Worm (Caenorhabditis elegans): ENCODE results near the gene tbc-13.

Gene tbc-13

DNA sequence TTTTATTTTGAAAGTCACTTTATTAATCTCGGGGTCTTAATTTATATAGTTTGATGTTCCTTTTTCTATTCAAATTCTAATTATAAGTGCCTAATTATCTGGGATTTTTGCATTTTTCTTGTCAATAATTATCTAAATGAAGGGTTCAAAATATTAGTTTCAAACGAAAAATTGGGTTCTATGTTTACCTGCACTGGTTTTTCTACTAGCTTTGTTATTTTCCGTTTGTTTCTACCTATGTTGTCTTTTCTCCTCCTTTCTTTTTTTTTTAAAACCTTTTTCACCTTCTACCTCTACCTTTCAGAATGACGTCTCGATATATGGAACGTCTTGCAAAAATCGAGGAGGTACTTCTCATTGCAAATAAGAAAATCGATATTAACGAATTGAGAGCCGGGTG is at the start of gene tbc-13:
TSS of gene tbc-13 (plus strand) at position 301 of the 400 bp plus-strand sequence.
- TF ChIP-seq cog-1 (tag; optimal IDR thresholded peaks at IDR 0.05) (no peak), med-1 (GFP tag; optimal IDR thresholded peaks at IDR 0.05; ENCODE audit: insufficient read depth) (no peak), ref-1 (GFP tag; conservative IDR thresholded peaks at IDR 0.05) (no peak), ztf-29 (GFP tag; IDR thresholded peaks at IDR 0.05) (no peak), klf-2 (GFP tag; conservative IDR thresholded peaks at IDR 0.05) (no peak), T22C8.4 (GFP tag; IDR thresholded peaks at IDR 0.05) (no peak), tab-1 (GFP tag; IDR thresholded peaks at IDR 0.05) (no peak), flt-1 (GFP tag; IDR thresholded peaks at IDR 0.05) (no peak), ztf-23 (GFP tag; IDR thresholded peaks at IDR 0.05) (no peak)

DNA sequence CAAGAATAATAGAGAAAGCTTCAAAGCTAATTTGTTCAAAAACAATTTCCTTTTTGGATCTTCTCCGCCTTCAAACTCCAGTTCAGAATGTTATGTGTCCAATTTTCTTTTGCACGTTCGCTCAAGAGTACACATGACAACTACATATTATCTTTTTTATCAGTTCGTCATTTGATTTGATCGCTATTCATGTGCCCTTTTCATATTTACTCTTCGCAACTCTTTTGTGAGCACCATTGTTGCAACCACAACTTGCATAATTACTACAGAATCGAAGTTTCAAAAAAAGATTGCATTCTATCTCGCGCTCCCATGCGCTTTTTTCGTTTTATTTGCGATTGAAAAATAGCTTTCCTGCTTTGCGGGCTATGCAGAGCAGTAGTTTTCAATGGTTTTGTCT is 49.6 kb upstream of the tbc-13 start:
- no peak for TF ChIP-seq med-1 (GFP tag; optimal IDR thresholded peaks at IDR 0.05; ENCODE audit: insufficient read depth)
- TF ChIP-seq ztf-29 (GFP tag; IDR thresholded peaks at IDR 0.05), result no peak
- TF ChIP-seq flt-1 (GFP tag; IDR thresholded peaks at IDR 0.05), result no peak
- TF ChIP-seq T22C8.4 (GFP tag; IDR thresholded peaks at IDR 0.05), result no peak

DNA sequence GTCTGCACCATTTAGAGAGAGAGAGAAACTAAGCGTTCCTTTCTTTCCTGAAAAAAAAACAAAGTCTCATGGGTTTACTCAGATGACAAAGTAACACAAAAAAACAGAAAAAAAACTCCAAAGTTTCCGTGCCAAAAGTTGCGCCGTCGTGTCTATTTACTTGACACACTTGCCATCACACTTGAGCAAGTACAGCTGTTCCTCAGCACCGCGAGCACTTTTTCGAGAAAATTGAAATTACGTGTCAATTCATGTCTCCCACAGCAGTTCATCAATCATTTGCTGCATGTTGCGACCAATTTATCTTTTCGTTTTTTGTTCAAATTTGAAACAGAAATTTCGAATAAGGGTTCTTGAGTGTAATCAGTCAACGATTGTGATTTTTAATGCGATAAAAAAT is 48.4 kb upstream of the tbc-13 start:
- TF ChIP-seq med-1 (GFP tag; optimal IDR thresholded peaks at IDR 0.05; ENCODE audit: insufficient read depth) (no peak), klf-2 (GFP tag; conservative IDR thresholded peaks at IDR 0.05) (no peak), tab-1 (GFP tag; IDR thresholded peaks at IDR 0.05) (no peak), flt-1 (GFP tag; IDR thresholded peaks at IDR 0.05) (no peak), ztf-23 (GFP tag; IDR thresholded peaks at IDR 0.05) (no peak), ref-1 (GFP tag; conservative IDR thresholded peaks at IDR 0.05) (no peak), ztf-29 (GFP tag; IDR thresholded peaks at IDR 0.05) (no peak), T22C8.4 (GFP tag; IDR thresholded peaks at IDR 0.05) (no peak), cog-1 (tag; optimal IDR thresholded peaks at IDR 0.05) (no peak)

DNA sequence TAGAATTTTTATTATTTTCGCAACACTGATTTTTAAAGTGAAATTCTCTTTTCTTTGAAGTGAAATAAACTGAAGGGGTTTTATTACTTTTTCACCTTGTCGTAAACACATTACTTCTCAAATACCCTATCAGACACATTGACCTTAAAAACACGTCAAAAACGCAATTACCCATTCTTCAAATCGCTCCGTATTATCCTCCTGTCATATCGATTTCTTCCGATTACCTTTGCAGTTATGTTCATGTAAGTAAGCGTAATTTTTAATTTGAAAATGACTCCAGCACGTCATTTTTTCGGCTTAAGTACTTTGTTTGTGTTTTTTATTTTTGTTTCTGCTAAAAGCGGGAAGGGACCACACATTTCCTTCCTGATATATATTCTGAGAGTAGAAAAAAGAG is 46.6 kb upstream of the tbc-13 start:
- TF ChIP-seq ref-1 (GFP tag; conservative IDR thresholded peaks at IDR 0.05) (no peak), ztf-29 (GFP tag; IDR thresholded peaks at IDR 0.05) (no peak), med-1 (GFP tag; optimal IDR thresholded peaks at IDR 0.05; ENCODE audit: insufficient read depth) (no peak), tab-1 (GFP tag; IDR thresholded peaks at IDR 0.05) (no peak)

DNA sequence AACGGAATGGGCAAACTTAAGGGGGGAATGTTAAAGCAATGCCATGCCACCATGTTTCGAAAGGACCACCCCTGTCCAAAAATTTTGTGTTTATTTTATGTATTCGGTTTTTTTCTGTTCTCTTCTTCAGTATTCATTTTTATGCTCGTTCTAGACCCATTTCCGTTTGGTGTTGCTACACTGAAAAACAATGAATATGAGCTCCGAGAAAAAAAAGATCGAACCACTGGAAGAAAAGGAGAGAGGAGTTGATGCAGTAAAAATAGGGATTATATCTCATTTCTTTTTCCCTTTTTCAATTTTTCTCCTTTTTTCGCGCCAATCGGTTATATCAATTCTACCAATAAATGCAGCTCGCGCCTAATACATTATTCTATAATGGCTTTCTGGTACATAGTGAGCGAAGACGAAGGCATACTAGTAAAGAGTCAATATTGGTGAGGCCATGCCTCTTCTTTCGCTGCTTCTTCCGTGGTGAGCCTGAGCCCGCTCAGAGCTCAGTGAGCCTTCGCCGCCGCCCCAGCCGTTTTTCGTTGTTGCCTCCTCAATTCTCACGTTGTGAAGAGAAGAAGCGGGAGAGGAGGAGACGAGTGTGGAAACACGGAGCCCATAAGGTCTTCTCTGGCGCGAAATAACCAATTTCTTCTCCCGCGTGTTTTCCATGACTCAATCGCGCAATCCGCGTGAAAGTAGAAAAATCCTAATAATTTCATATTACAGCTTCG is 44.7 kb upstream of the tbc-13 start:
- TF ChIP-seq tab-1 (GFP tag; IDR thresholded peaks at IDR 0.05) (no peak), cog-1 (tag; optimal IDR thresholded peaks at IDR 0.05) (no peak), ztf-23 (GFP tag; IDR thresholded peaks at IDR 0.05) (no peak), ref-1 (GFP tag; conservative IDR thresholded peaks at IDR 0.05) (no peak), T22C8.4 (GFP tag; IDR thresholded peaks at IDR 0.05) (no peak), ztf-29 (GFP tag; IDR thresholded peaks at IDR 0.05) (no peak), med-1 (GFP tag; optimal IDR thresholded peaks at IDR 0.05; ENCODE audit: insufficient read depth) (no peak), klf-2 (GFP tag; conservative IDR thresholded peaks at IDR 0.05) (no peak), flt-1 (GFP tag; IDR thresholded peaks at IDR 0.05) (no peak)

DNA sequence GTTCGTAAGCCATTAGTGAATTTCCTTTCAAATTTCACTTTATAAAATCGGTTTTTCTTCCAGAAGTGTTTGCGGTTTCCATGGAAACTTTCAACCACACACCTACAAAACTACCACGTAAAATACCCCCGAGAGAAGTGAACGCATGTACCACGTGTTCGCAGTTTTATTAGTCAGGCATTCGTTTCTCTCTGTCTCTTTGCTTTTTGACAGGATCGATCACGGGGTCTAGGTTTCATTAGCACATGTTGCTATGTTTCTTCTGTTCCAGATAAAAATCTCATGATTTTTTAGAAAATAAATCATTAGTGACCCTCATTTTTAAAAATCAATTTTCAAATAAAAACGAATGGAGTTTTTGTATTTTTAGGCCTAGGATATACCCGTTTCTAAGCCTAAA is 40.4 kb upstream of the tbc-13 start:
- no peak for TF ChIP-seq ztf-23 (GFP tag; IDR thresholded peaks at IDR 0.05)
- no peak for TF ChIP-seq cog-1 (tag; optimal IDR thresholded peaks at IDR 0.05)
- no peak for TF ChIP-seq ref-1 (GFP tag; conservative IDR thresholded peaks at IDR 0.05)
- TF ChIP-seq flt-1 (GFP tag; IDR thresholded peaks at IDR 0.05), result no peak
- no peak for TF ChIP-seq med-1 (GFP tag; optimal IDR thresholded peaks at IDR 0.05; ENCODE audit: insufficient read depth)
- no peak for TF ChIP-seq klf-2 (GFP tag; conservative IDR thresholded peaks at IDR 0.05)
- TF ChIP-seq tab-1 (GFP tag; IDR thresholded peaks at IDR 0.05), result no peak
- TF ChIP-seq T22C8.4 (GFP tag; IDR thresholded peaks at IDR 0.05), result no peak
- no peak for TF ChIP-seq ztf-29 (GFP tag; IDR thresholded peaks at IDR 0.05)

DNA sequence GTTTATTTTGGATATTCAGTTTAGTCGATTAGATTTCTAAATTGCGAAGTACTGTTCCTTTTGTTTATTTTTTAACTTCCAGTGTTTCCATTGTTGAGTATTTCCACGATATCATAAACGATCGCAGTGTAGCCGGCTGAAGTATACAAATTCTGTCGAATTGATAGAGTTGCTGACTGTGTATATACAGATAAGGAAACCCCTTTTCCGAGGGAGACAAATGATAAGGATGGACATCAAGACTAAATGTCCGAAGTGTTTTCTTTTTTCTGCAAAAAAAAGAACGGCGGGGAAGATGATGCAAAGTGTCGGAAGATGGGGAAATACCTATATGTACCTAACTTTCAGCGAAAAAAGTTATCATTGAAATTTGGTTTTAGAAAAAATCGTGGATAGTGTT is 38.3 kb upstream of the tbc-13 start:
- TF ChIP-seq flt-1 (GFP tag; IDR thresholded peaks at IDR 0.05), result no peak
- no peak for TF ChIP-seq cog-1 (tag; optimal IDR thresholded peaks at IDR 0.05)
- no peak for TF ChIP-seq klf-2 (GFP tag; conservative IDR thresholded peaks at IDR 0.05)

DNA sequence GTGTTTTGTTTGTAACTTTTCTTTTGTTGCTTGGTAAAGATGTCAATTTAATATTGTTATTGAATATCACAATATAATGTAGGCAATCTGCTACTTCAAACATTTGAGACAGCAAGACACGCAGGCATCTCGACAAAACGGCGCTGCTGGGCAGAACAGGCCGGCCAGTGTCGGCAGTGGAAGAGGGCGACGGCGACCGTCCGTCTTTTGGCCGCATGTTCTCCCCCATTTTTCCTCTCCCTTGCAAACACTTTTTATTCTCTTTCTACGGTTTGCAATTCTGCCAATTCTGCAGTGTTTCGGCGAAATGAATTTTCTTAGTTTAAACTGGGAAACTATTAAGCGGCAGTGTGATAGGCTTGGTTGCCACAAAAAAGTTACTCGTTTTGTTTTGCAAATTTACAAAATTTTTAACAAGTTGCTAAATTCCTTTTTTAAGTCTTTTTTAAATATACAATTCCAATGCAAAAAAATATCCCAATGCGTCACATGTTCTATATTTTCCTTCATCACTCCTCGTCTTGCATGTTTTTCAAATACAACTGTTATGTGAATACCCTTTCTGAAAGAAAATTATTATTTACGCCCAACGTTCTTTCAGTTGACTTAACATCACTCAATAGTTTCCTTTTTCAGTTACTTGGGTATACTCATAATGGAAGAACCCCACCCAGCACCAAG is 35.4 kb upstream of the tbc-13 start, which contains the start of gene T18D3.6:
TSS of gene T18D3.6 (plus strand) at position 631 of the 681 bp plus-strand sequence.
- TF ChIP-seq tab-1 (GFP tag; IDR thresholded peaks at IDR 0.05) (no peak), klf-2 (GFP tag; conservative IDR thresholded peaks at IDR 0.05) (0 out of 2 replicates have a peak, but pooled peaks have one; percentile 23), med-1 (GFP tag; optimal IDR thresholded peaks at IDR 0.05; ENCODE audit: insufficient read depth) (no peak), cog-1 (tag; optimal IDR thresholded peaks at IDR 0.05) (no peak)

DNA sequence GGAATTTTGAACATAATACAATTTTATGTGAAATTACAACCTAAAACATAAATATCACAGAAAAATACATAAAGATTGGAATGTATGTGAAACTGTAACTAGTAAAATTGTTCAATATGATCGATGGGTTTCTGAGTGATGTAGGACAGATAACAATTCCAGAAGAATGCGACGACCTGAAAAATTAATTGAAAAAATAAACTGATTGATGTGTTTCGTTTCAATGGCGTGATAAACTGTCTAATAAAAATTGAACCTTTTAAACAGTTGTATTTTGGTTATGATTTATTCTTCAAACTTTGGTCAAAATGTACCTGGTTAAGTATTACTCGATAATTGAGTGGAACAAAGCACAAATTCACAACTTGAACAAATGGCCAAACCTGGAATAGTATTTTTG is 33.6 kb upstream of the tbc-13 start:
- no peak for TF ChIP-seq T22C8.4 (GFP tag; IDR thresholded peaks at IDR 0.05)

DNA sequence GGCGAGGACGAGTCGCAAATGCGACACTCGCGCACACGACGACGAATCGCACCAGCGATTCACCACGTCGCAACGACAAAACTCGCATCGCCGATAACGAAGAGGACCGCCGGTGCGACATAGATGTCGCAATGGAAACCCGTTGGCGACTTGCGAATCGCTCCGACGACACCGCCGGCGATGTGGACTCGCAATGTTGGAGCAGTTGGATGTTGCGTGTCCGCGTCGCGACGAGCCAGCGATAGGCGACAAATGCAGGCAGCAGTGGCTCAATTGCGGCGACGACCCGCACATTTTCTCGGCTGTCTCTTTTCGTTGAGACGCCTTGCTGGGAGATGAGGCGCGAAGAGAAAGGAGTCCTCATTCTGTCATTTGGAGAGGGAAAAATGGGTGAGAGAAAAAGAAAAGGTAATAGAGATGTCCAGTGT is 32.7 kb upstream of the tbc-13 start:
- no peak for TF ChIP-seq ztf-23 (GFP tag; IDR thresholded peaks at IDR 0.05)
- no peak for TF ChIP-seq T22C8.4 (GFP tag; IDR thresholded peaks at IDR 0.05)
- 0 out of 2 replicates have a peak, but pooled peaks have one; percentile 28 for TF ChIP-seq flt-1 (GFP tag; IDR thresholded peaks at IDR 0.05)
- peak; percentile 30 for TF ChIP-seq cog-1 (tag; optimal IDR thresholded peaks at IDR 0.05)
- TF ChIP-seq med-1 (GFP tag; optimal IDR thresholded peaks at IDR 0.05; ENCODE audit: insufficient read depth), result no peak
- TF ChIP-seq tab-1 (GFP tag; IDR thresholded peaks at IDR 0.05), result no peak
- 0 out of 2 replicates have a peak, but pooled peaks have one; percentile 24 for TF ChIP-seq ztf-29 (GFP tag; IDR thresholded peaks at IDR 0.05)
